Worm (Caenorhabditis elegans) whole organism, mixed stage, embryonic: ENCODE measurements around the gene F12E12.1.

Experiments
- blmp-1 ChIP-seq: fragments of 150-350 bp; optimal IDR thresholded peaks from 2 replicates; lab custom pipeline; 2014; ENCODE audit warnings: missing biosample characterization, missing genetic modification characterization
- ceh-39 ChIP-seq: fragments of 150-350 bp; optimal IDR thresholded peaks from 2 replicates; lab custom pipeline; 2014; ENCODE audit warnings: missing biosample characterization, missing genetic modification characterization
- elt-1 ChIP-seq: sonication (generic microtip); optimal IDR thresholded peaks from 2 replicates; lab custom pipeline; 2017; ENCODE audit warnings: missing genetic modification characterization, mild to moderate bottlenecking, missing compliant biosample characterization, antibody characterized with exemption, moderate library complexity, borderline replicate concordance; ENCODE audit not compliant: insufficient read depth
- elt-3 ChIP-seq: fragments of 150-350 bp; optimal IDR thresholded peaks from 2 replicates; lab custom pipeline; 2014; ENCODE audit warnings: missing biosample characterization, missing genetic modification characterization
- lsy-2 ChIP-seq: fragments of 150-350 bp; optimal IDR thresholded peaks from 2 replicates; lab custom pipeline; 2014; ENCODE audit warnings: missing biosample characterization, missing genetic modification characterization
- mab-5 ChIP-seq: fragments of 150-350 bp; optimal IDR thresholded peaks from 2 replicates; lab custom pipeline; 2014; ENCODE audit warnings: missing biosample characterization, missing genetic modification characterization
- mls-2 ChIP-seq: sonication (generic microtip); optimal IDR thresholded peaks from 2 replicates; lab custom pipeline; 2016; ENCODE audit warnings: mild to moderate bottlenecking, missing genetic modification characterization, moderate library complexity, missing compliant biosample characterization
- nhr-2 ChIP-seq: fragments of 150-350 bp; optimal IDR thresholded peaks from 2 replicates; lab custom pipeline; 2014; ENCODE audit warnings: missing biosample characterization, missing genetic modification characterization
- nhr-237 ChIP-seq: fragments of 150-350 bp; optimal IDR thresholded peaks from 2 replicates; lab custom pipeline; 2014; ENCODE audit warnings: missing biosample characterization, missing genetic modification characterization
- nhr-28 ChIP-seq: fragments of 150-350 bp; optimal IDR thresholded peaks from 2 replicates; lab custom pipeline; 2014; ENCODE audit warnings: missing biosample characterization, missing genetic modification characterization
- nhr-76 ChIP-seq: sonication (generic microtip); optimal IDR thresholded peaks from 2 replicates; lab custom pipeline; 2017; ENCODE audit warnings: missing biosample characterization, missing genetic modification characterization
- tbx-8 ChIP-seq: fragments of 200-800 bp; sonication (Bioruptor generic); optimal IDR thresholded peaks from 2 replicates; lab custom pipeline; 2018; ENCODE audit warnings: mild to moderate bottlenecking, missing genetic modification characterization, moderate library complexity, missing compliant biosample characterization
- unc-62 ChIP-seq: fragments of 150-350 bp; optimal IDR thresholded peaks from 2 replicates; lab custom pipeline; 2014; ENCODE audit warnings: missing biosample characterization, missing genetic modification reagents, missing genetic modification characterization

- TF ChIP-seq ceh-39 (tag; lab: Kevin White, UChicago) = no peak
- no peak for TF ChIP-seq nhr-28 (tag; lab: Kevin White, UChicago)
- TF ChIP-seq elt-1 = no peak
- no peak for TF ChIP-seq lsy-2 (tag; lab: Kevin White, UChicago)
- TF ChIP-seq elt-3 (tag; lab: Kevin White, UChicago) = no peak
- TF ChIP-seq unc-62 (GFP tag; lab: Kevin White, UChicago) = no peak
- no peak for TF ChIP-seq nhr-237
- no peak for TF ChIP-seq nhr-2 (tag; lab: Kevin White, UChicago)
- TF ChIP-seq blmp-1 = no peak
- no peak for TF ChIP-seq mab-5
- no peak for TF ChIP-seq mls-2 (tag; lab: Kevin White, UChicago)
- TF ChIP-seq nhr-76 (tag; lab: Kevin White, UChicago) = no peak
- TF ChIP-seq tbx-8 (GFP tag; lab: Kevin White, UChicago) = no peak
These were observed 30.6 kb upstream of the F12E12.1 start, which contains the start of gene fbxc-53 for ce11 chrII:3711047-3711446.
